Worm (Caenorhabditis elegans): ENCODE results near the gene dsh-2.

Gene dsh-2

ce11 chrII:5049249-5049648, 31.7 kb downstream of the dsh-2 start:
- TF ChIP-seq ham-2 (GFP tag; optimal IDR thresholded peaks at IDR 0.05) (no peak), nhr-28 (tag; optimal IDR thresholded peaks at IDR 0.05) (no peak), mls-2 (tag; optimal IDR thresholded peaks at IDR 0.05) (no peak), elt-3 (tag; optimal IDR thresholded peaks at IDR 0.05) (no peak), mab-5 (tag; optimal IDR thresholded peaks at IDR 0.05) (no peak)

ce11 chrII:5048185-5048795, 32.7 kb downstream of the dsh-2 start:
- TF ChIP-seq snpc-4 (tag; optimal IDR thresholded peaks at IDR 0.05) (no peak), lin-32 (GFP tag; optimal IDR thresholded peaks at IDR 0.05) (no peak), unc-120 (tag; optimal IDR thresholded peaks at IDR 0.05; ENCODE audit: poor library complexity, severe bottlenecking) (no peak), drap-1 (GFP tag; optimal IDR thresholded peaks at IDR 0.05) (no peak), mep-1 (tag; optimal IDR thresholded peaks at IDR 0.05) (no peak), unc-62 (GFP tag; optimal IDR thresholded peaks at IDR 0.05) (no peak), elt-1 (tag; optimal IDR thresholded peaks at IDR 0.05; ENCODE audit: borderline replicate concordance, insufficient read depth) (no peak), ceh-83 (GFP tag; optimal IDR thresholded peaks at IDR 0.05) (no peak), nhr-28 (tag; optimal IDR thresholded peaks at IDR 0.05) (no peak), ceh-43 (GFP tag; optimal IDR thresholded peaks at IDR 0.05) (no peak), nhr-237 (tag; optimal IDR thresholded peaks at IDR 0.05) (no peak), mls-2 (tag; optimal IDR thresholded peaks at IDR 0.05) (no peak), bed-3 (GFP tag; optimal IDR thresholded peaks at IDR 0.05) (no peak), lsy-2 (tag; optimal IDR thresholded peaks at IDR 0.05) (no peak), ces-1 (GFP tag; optimal IDR thresholded peaks at IDR 0.05) (no peak), zip-8 (tag; optimal IDR thresholded peaks at IDR 0.05) (no peak)

ce11 chrII:5047279-5047678, 33.7 kb downstream of the dsh-2 start:
- TF ChIP-seq elt-1 (tag; optimal IDR thresholded peaks at IDR 0.05; ENCODE audit: borderline replicate concordance, insufficient read depth) (no peak), M03D4.4 (tag; optimal IDR thresholded peaks at IDR 0.05) (no peak), unc-62 (GFP tag; optimal IDR thresholded peaks at IDR 0.05) (peak; percentile 6), nhr-2 (tag; optimal IDR thresholded peaks at IDR 0.05) (peak; percentile 60), mls-2 (tag; optimal IDR thresholded peaks at IDR 0.05) (no peak), ham-2 (GFP tag; optimal IDR thresholded peaks at IDR 0.05) (peak; percentile 2), lin-32 (GFP tag; optimal IDR thresholded peaks at IDR 0.05) (peak; percentile 33), hlh-1 (tag; optimal IDR thresholded peaks at IDR 0.05) (no peak), lsy-2 (tag; optimal IDR thresholded peaks at IDR 0.05) (peak; percentile 22)

- TF ChIP-seq zip-8 (tag; optimal IDR thresholded peaks at IDR 0.05): no peak
- no peak for TF ChIP-seq tbx-8 (GFP tag; optimal IDR thresholded peaks at IDR 0.05)
- no peak for TF ChIP-seq unc-39 (tag; optimal IDR thresholded peaks at IDR 0.05)
- TF ChIP-seq unc-120 (tag; optimal IDR thresholded peaks at IDR 0.05; ENCODE audit: poor library complexity, severe bottlenecking): no peak
- TF ChIP-seq ces-1 (GFP tag; optimal IDR thresholded peaks at IDR 0.05): peak; percentile 76
- no peak for TF ChIP-seq M03D4.4 (tag; optimal IDR thresholded peaks at IDR 0.05)
- no peak for TF ChIP-seq flh-1 (GFP tag; optimal IDR thresholded peaks at IDR 0.05)
- no peak for TF ChIP-seq ham-2 (GFP tag; optimal IDR thresholded peaks at IDR 0.05)
These were observed 34.5 kb downstream of the dsh-2 start for ce11 chrII:5046209-5047200.

ce11 chrII:5042381-5042930, 38.5 kb downstream of the dsh-2 start:
- TF ChIP-seq tbx-8 (GFP tag; optimal IDR thresholded peaks at IDR 0.05) (no peak), elt-3 (tag; optimal IDR thresholded peaks at IDR 0.05) (no peak), M03D4.4 (tag; optimal IDR thresholded peaks at IDR 0.05) (no peak), ces-1 (GFP tag; optimal IDR thresholded peaks at IDR 0.05) (peak; percentile 63), flh-1 (GFP tag; optimal IDR thresholded peaks at IDR 0.05) (no peak), sptf-1 (tag; optimal IDR thresholded peaks at IDR 0.05) (peak; percentile 35)

Measured in whole organism, mixed stage, embryonic.